Fruit fly (Drosophila melanogaster): ENCODE data around the gene CG1792.
A peak's percentile ranks its signal among the peaks of the same experiment; 100 is the strongest.

The CG1792 gene

dm6 chr3R:31612564-31612963 is 3.5 kb upstream of the CG1792 start, which contains the start of gene CycG:
CycG (minus strand) TSS chr3R:31612664.
- TF ChIP-seq ss (GFP tag; optimal IDR thresholded peaks at IDR 0.05): no peak
- TF ChIP-seq achi (GFP tag; optimal IDR thresholded peaks at IDR 0.05): no peak
- no peak for TF ChIP-seq CG3919 (GFP tag; optimal IDR thresholded peaks at IDR 0.05)
- no peak for TF ChIP-seq svp (GFP tag)
- TF ChIP-seq CG15336 (GFP tag; IDR thresholded peaks at IDR 0.05): no peak
- no peak for TF ChIP-seq net (GFP tag; optimal IDR thresholded peaks at IDR 0.05)
- TF ChIP-seq lz (GFP tag; optimal IDR thresholded peaks at IDR 0.05): no peak
- TF ChIP-seq pdm3 (GFP tag; optimal IDR thresholded peaks at IDR 0.05): no peak
- no peak for TF ChIP-seq spab (GFP tag; optimal IDR thresholded peaks at IDR 0.05)
- TF ChIP-seq CG9139 (GFP tag; optimal IDR thresholded peaks at IDR 0.05): no peak
- no peak for TF ChIP-seq CG1621 (tag; optimal IDR thresholded peaks at IDR 0.05)
- no peak for TF ChIP-seq CG34406 (GFP tag; optimal IDR thresholded peaks at IDR 0.05)
- no peak for TF ChIP-seq CG10669 (GFP tag; optimal IDR thresholded peaks at IDR 0.05)
- no peak for TF ChIP-seq CG11762 (GFP tag; optimal IDR thresholded peaks at IDR 0.05; ENCODE audit: insufficient read depth)
- no peak for TF ChIP-seq Hr4 (GFP tag; optimal IDR thresholded peaks at IDR 0.05)
- TF ChIP-seq Eip75B (GFP tag; optimal IDR thresholded peaks at IDR 0.05): no peak
- TF ChIP-seq Hr39 (GFP tag; optimal IDR thresholded peaks at IDR 0.05): no peak
- TF ChIP-seq eg (GFP tag; IDR thresholded peaks at IDR 0.05): no peak
- TF ChIP-seq CG6808 (GFP tag; optimal IDR thresholded peaks at IDR 0.05): no peak

dm6 chr3R:31617801-31618200 is 1.7 kb downstream of the CG1792 start, which contains the start of gene pasha:
pasha (plus strand) TSS chr3R:31617977.
- TF ChIP-seq Smox (GFP tag; optimal IDR thresholded peaks at IDR 0.05) (no peak), dac (GFP tag; optimal IDR thresholded peaks at IDR 0.05) (no peak), fkh (GFP tag; optimal IDR thresholded peaks at IDR 0.05) (peak; percentile 44), fd85E (GFP tag; optimal IDR thresholded peaks at IDR 0.05) (no peak), CG32006 (GFP tag; optimal IDR thresholded peaks at IDR 0.05) (no peak), dsx (GFP tag; optimal IDR thresholded peaks at IDR 0.05; ENCODE audit: poor library complexity, severe bottlenecking) (peak; percentile 13), vri (GFP tag; optimal IDR thresholded peaks at IDR 0.05) (no peak)

dm6 chr3R:31621814-31622213 is 5.7 kb downstream of the CG1792 start, which contains the start of gene kek6:
kek6 (plus strand) TSS chr3R:31622136.
- TF ChIP-seq Smox (GFP tag; optimal IDR thresholded peaks at IDR 0.05): no peak
- TF ChIP-seq CG10631 (GFP tag; optimal IDR thresholded peaks at IDR 0.05): no peak
- no peak for TF ChIP-seq CG10669 (GFP tag; optimal IDR thresholded peaks at IDR 0.05)
- no peak for TF ChIP-seq lz (GFP tag; optimal IDR thresholded peaks at IDR 0.05)
- no peak for TF ChIP-seq CG31627 (GFP tag; optimal IDR thresholded peaks at IDR 0.05)
- no peak for TF ChIP-seq CG3919 (GFP tag; optimal IDR thresholded peaks at IDR 0.05)
- TF ChIP-seq Hr4 (GFP tag; optimal IDR thresholded peaks at IDR 0.05): no peak
- no peak for TF ChIP-seq CG4318 (GFP tag; optimal IDR thresholded peaks at IDR 0.05)
- no peak for TF ChIP-seq CG8632 (GFP tag; optimal IDR thresholded peaks at IDR 0.05)
- TF ChIP-seq CG11294 (GFP tag; IDR thresholded peaks at IDR 0.05): no peak
- TF ChIP-seq dsx (GFP tag; optimal IDR thresholded peaks at IDR 0.05; ENCODE audit: poor library complexity, severe bottlenecking): no peak
- no peak for TF ChIP-seq salr (GFP tag; optimal IDR thresholded peaks at IDR 0.05)
- TF ChIP-seq CG11902 (GFP tag; optimal IDR thresholded peaks at IDR 0.05): no peak
- no peak for TF ChIP-seq vri (GFP tag; optimal IDR thresholded peaks at IDR 0.05)

dm6 chr3R:31622648-31623047 is 6.5 kb downstream of the CG1792 start:
- TF ChIP-seq CG6854 (GFP tag; optimal IDR thresholded peaks at IDR 0.05) (no peak), acj6 (GFP tag; optimal IDR thresholded peaks at IDR 0.05) (no peak), CG6808 (GFP tag; optimal IDR thresholded peaks at IDR 0.05) (no peak), Ets21C (GFP tag; optimal IDR thresholded peaks at IDR 0.05) (no peak), CG3032 (tag; optimal IDR thresholded peaks at IDR 0.05) (no peak)
